Fruit fly (Drosophila melanogaster): ENCODE results near the gene CG7924.

- TF ChIP-seq ttk (optimal IDR thresholded peaks at IDR 0.05) (no peak), h (optimal IDR thresholded peaks at IDR 0.05) (no peak), Sin3A (optimal IDR thresholded peaks at IDR 0.05) (no peak), insv (optimal IDR thresholded peaks at IDR 0.05) (no peak)
These were observed 3.8 kb upstream of the CG7924 start for dm6 chr3L:14229481-14229880.

Data from Kc167 (cell line).